Fruit fly (Drosophila melanogaster): ENCODE data around the gene CG5001.

dm6 chr2L:1164294-1164693 is 21.3 kb upstream of the CG5001 start, which contains the start of gene IntS14:
- TF ChIP-seq CG6254 (GFP tag; optimal IDR thresholded peaks at IDR 0.05): no peak
- no peak for TF ChIP-seq btn (GFP tag; optimal IDR thresholded peaks at IDR 0.05)

All from whole organism, embryonic.